Fruit fly (Drosophila melanogaster) whole organism, embryonic: Measurements from ENCODE around the gene CG43707.

Experiments
- Adf1 ChIP-seq: fragments of 200-800 bp; sonication (Bioruptor generic); IDR thresholded peaks from 2 replicates; pipeline ENCODE4 v1.3.6; 2022; ENCODE audit warnings: missing biosample characterization, missing genetic modification characterization
- B-H1 ChIP-seq: fragments of 200-800 bp; sonication (Bioruptor generic); IDR thresholded peaks from 3 replicates; pipeline ENCODE4 v1.3.6; 2022; ENCODE audit warnings: missing biosample characterization, missing genetic modification characterization
- Bgb ChIP-seq: fragments of 200-800 bp; sonication (Bioruptor generic); IDR thresholded peaks from 2 replicates; pipeline ENCODE4 v1.3.6; 2022; ENCODE audit warnings: missing biosample characterization, missing genetic modification characterization; ENCODE audit not compliant: partially characterized antibody
- CG10267 ChIP-seq: fragments of 200-800 bp; sonication (Bioruptor generic); optimal IDR thresholded peaks from 2 replicates; lab custom pipeline; 2018; ENCODE audit warnings: missing biosample characterization, mild to moderate bottlenecking, missing genetic modification characterization, moderate library complexity
- CG10959 ChIP-seq: fragments of 200-800 bp; sonication (Bioruptor generic); IDR thresholded peaks from 2 replicates; pipeline ENCODE4 v1.3.6; 2022; ENCODE audit warnings: missing biosample characterization, missing genetic modification characterization
- CG11696 ChIP-seq: fragments of 200-800 bp; sonication (Bioruptor generic); IDR thresholded peaks from 2 replicates; pipeline ENCODE4 v1.3.6; 2022; ENCODE audit warnings: missing biosample characterization, missing genetic modification characterization
- CG12391 ChIP-seq: fragments of 200-800 bp; sonication (Bioruptor generic); optimal IDR thresholded peaks from 3 replicates; lab custom pipeline; 2018; ENCODE audit warnings: missing biosample characterization, mild to moderate bottlenecking, missing genetic modification characterization, moderate library complexity
- CG12769 ChIP-seq: fragments of 200-800 bp; sonication (Bioruptor generic); optimal IDR thresholded peaks from 2 replicates; lab custom pipeline; 2019; ENCODE audit warnings: missing biosample characterization, mild to moderate bottlenecking, missing genetic modification characterization, moderate library complexity
- CG13775 ChIP-seq: fragments of 200-800 bp; sonication (Bioruptor generic); optimal IDR thresholded peaks from 3 replicates; lab custom pipeline; 2017; ENCODE audit warnings: missing biosample characterization, mild to moderate bottlenecking, missing genetic modification characterization
- CG13894 ChIP-seq: fragments of 200-800 bp; sonication (Bioruptor generic); optimal IDR thresholded peaks from 3 replicates; lab custom pipeline; 2018; ENCODE audit warnings: missing biosample characterization, mild to moderate bottlenecking, missing genetic modification characterization, moderate library complexity
- CG17361 ChIP-seq: fragments of 200-800 bp; sonication (Bioruptor generic); IDR thresholded peaks from 3 replicates; pipeline ENCODE4 v1.3.6; 2022; ENCODE audit warnings: missing biosample characterization, missing genetic modification characterization
- CG17385 ChIP-seq: fragments of 200-800 bp; sonication (Bioruptor generic); optimal IDR thresholded peaks from 3 replicates; lab custom pipeline; 2018; ENCODE audit warnings: missing biosample characterization, mild to moderate bottlenecking, missing genetic modification characterization
- CG2199 ChIP-seq: fragments of 200-800 bp; sonication (Bioruptor generic); IDR thresholded peaks from 3 replicates; pipeline ENCODE4 v1.3.6; 2022; ENCODE audit warnings: missing biosample characterization, missing genetic modification characterization
- CG2678 ChIP-seq: fragments of 200-800 bp; sonication (Bioruptor generic); optimal IDR thresholded peaks from 3 replicates; lab custom pipeline; 2019; ENCODE audit warnings: missing biosample characterization, mild to moderate bottlenecking, missing genetic modification characterization, moderate library complexity
- CG30403 ChIP-seq: fragments of 200-800 bp; sonication (Bioruptor generic); optimal IDR thresholded peaks from 3 replicates; lab custom pipeline; 2016; ENCODE audit warnings: missing biosample characterization, missing genetic modification characterization
- CG31441 ChIP-seq: fragments of 200-800 bp; sonication (Bioruptor generic); IDR thresholded peaks from 2 replicates; pipeline ENCODE4 v1.3.6; 2022; ENCODE audit warnings: missing biosample characterization, missing genetic modification characterization
- CG3847 ChIP-seq: fragments of 200-800 bp; sonication (Bioruptor generic); IDR thresholded peaks from 2 replicates; pipeline ENCODE4 v1.3.6; 2022; ENCODE audit warnings: missing biosample characterization, missing genetic modification characterization
- CG4360 ChIP-seq: fragments of 200-800 bp; sonication (Bioruptor generic); IDR thresholded peaks from 2 replicates; pipeline ENCODE4 v1.3.6; 2022; ENCODE audit warnings: missing biosample characterization, missing genetic modification characterization
- CG6791 ChIP-seq: fragments of 200-800 bp; sonication (Bioruptor generic); IDR thresholded peaks from 3 replicates; pipeline ENCODE4 v1.3.6; 2022; ENCODE audit warnings: missing biosample characterization, missing genetic modification characterization; ENCODE audit not compliant: partially characterized antibody
- CG6813 ChIP-seq: fragments of 200-800 bp; sonication (Bioruptor generic); optimal IDR thresholded peaks from 2 replicates; lab custom pipeline; 2017; ENCODE audit warnings: missing biosample characterization, missing genetic modification characterization, mild to moderate bottlenecking, moderate library complexity, missing genetic modification reagents
- CG6854 ChIP-seq: fragments of 200-800 bp; sonication (Bioruptor generic); optimal IDR thresholded peaks from 3 replicates; lab custom pipeline; 2017; ENCODE audit warnings: missing biosample characterization, mild to moderate bottlenecking, missing genetic modification characterization
- CG7556 ChIP-seq: fragments of 200-800 bp; sonication (Bioruptor generic); optimal IDR thresholded peaks from 2 replicates; lab custom pipeline; 2017; ENCODE audit warnings: missing biosample characterization, mild to moderate bottlenecking, missing genetic modification characterization
- CG7987 ChIP-seq: fragments of 200-800 bp; sonication (Bioruptor generic); optimal IDR thresholded peaks from 2 replicates; lab custom pipeline; 2018; ENCODE audit warnings: missing biosample characterization, mild to moderate bottlenecking, missing genetic modification characterization, moderate library complexity
- CG8388 ChIP-seq: fragments of 200-800 bp; sonication (Bioruptor generic); optimal IDR thresholded peaks from 2 replicates; lab custom pipeline; 2019; ENCODE audit warnings: missing biosample characterization, mild to moderate bottlenecking, missing genetic modification characterization, moderate library complexity
- Deaf1 ChIP-seq: fragments of 200-800 bp; optimal IDR thresholded peaks from 3 replicates; lab custom pipeline; 2019; ENCODE audit warnings: missing biosample characterization, mild to moderate bottlenecking, missing genetic modification characterization, moderate library complexity
- Dfd ChIP-seq, 2 experiments: fragments of >200 bp; optimal IDR thresholded peaks; 2 replicates each; lab custom pipeline; 2017; ENCODE audit warnings: missing biosample characterization in 2 of 2, missing genetic modification characterization in 2 of 2
- Doc2 ChIP-seq: fragments of 200-800 bp; sonication (Bioruptor generic); IDR thresholded peaks from 2 replicates; pipeline ENCODE4 v1.3.6; 2022; ENCODE audit warnings: missing biosample characterization, missing genetic modification characterization
- Eip74EF ChIP-seq, 2 experiments: fragments of 200-800 bp in 1 of 2; fragments of >200 bp in 1 of 2; sonication (Bioruptor generic) in 1 of 2; optimal IDR thresholded peaks; 2 replicates each; lab custom pipeline; 2017 to 2019; ENCODE audit warnings: missing biosample characterization in 2 of 2, missing genetic modification characterization in 2 of 2, mild to moderate bottlenecking in 1 of 2, moderate library complexity in 1 of 2
- Ets65A ChIP-seq: fragments of 200-800 bp; sonication (Bioruptor generic); peaks from one replicate; lab custom pipeline; 2016; ENCODE audit warnings: missing biosample characterization, missing genetic modification characterization
- HLHmδ ChIP-seq: fragments of 200-800 bp; sonication (Bioruptor generic); optimal IDR thresholded peaks from 2 replicates; lab custom pipeline; 2018; ENCODE audit warnings: missing biosample characterization, mild to moderate bottlenecking, missing genetic modification characterization, moderate library complexity
- Hr3 ChIP-seq: fragments of 200-800 bp; sonication (Bioruptor generic); optimal IDR thresholded peaks from 3 replicates; lab custom pipeline; 2016; ENCODE audit warnings: missing biosample characterization, missing genetic modification characterization
- Meics ChIP-seq: fragments of 200-800 bp; sonication (Bioruptor generic); optimal IDR thresholded peaks from 2 replicates; lab custom pipeline; 2017; ENCODE audit warnings: missing biosample characterization, mild to moderate bottlenecking, missing genetic modification characterization
- Mrtf ChIP-seq: fragments of 200-800 bp; sonication (Bioruptor generic); IDR thresholded peaks from 3 replicates; pipeline ENCODE4 v1.3.6; 2022; ENCODE audit warnings: missing biosample characterization, missing genetic modification characterization
- NFAT ChIP-seq: fragments of 200-800 bp; sonication (Bioruptor generic); IDR thresholded peaks from 2 replicates; pipeline ENCODE4 v1.3.6; 2022; ENCODE audit warnings: missing biosample characterization, missing genetic modification characterization
- Rx ChIP-seq: fragments of 200-800 bp; sonication (Bioruptor generic); IDR thresholded peaks from 2 replicates; pipeline ENCODE4 v1.3.6; 2022; ENCODE audit warnings: missing biosample characterization, missing genetic modification characterization
- ap ChIP-seq: fragments of 200-800 bp; sonication (Bioruptor generic); IDR thresholded peaks from 2 replicates; pipeline ENCODE4 v1.3.6; 2022; ENCODE audit warnings: missing biosample characterization, missing genetic modification characterization
- az2 ChIP-seq: fragments of 200-800 bp; sonication (Bioruptor generic); optimal IDR thresholded peaks from 3 replicates; lab custom pipeline; 2016; ENCODE audit warnings: missing biosample characterization, missing genetic modification characterization
- bcd ChIP-seq: fragments of 200-800 bp; sonication (Bioruptor generic); optimal IDR thresholded peaks from 2 replicates; lab custom pipeline; 2017; ENCODE audit warnings: missing biosample characterization, mild to moderate bottlenecking, missing genetic modification characterization
- chinmo ChIP-seq: fragments of 200-800 bp; sonication (Bioruptor generic); IDR thresholded peaks from 4 replicates; pipeline ENCODE4 v1.3.6; 2022; ENCODE audit warnings: missing biosample characterization, missing genetic modification characterization; ENCODE audit not compliant: partially characterized antibody
- da ChIP-seq: fragments of 200-800 bp; sonication (Bioruptor generic); optimal IDR thresholded peaks from 2 replicates; lab custom pipeline; 2016; ENCODE audit warnings: missing biosample characterization, missing genetic modification characterization
- fd96Cb ChIP-seq: fragments of 200-800 bp; sonication (Bioruptor generic); optimal IDR thresholded peaks from 2 replicates; lab custom pipeline; 2018; ENCODE audit warnings: missing biosample characterization, mild to moderate bottlenecking, missing genetic modification characterization, moderate library complexity
- h ChIP-seq: fragments of >200 bp; optimal IDR thresholded peaks from 2 replicates; lab custom pipeline; 2017
- nerfin-1 ChIP-seq: fragments of 200-800 bp; sonication (Bioruptor generic); optimal IDR thresholded peaks from 3 replicates; lab custom pipeline; 2019; ENCODE audit warnings: missing biosample characterization, mild to moderate bottlenecking, missing genetic modification characterization, moderate library complexity
- pita ChIP-seq: fragments of 200-800 bp; sonication (Bioruptor generic); optimal IDR thresholded peaks from 2 replicates; lab custom pipeline; 2017; ENCODE audit warnings: missing biosample characterization, mild to moderate bottlenecking, missing genetic modification characterization
- row ChIP-seq: fragments of 200-800 bp; sonication (Bioruptor generic); IDR thresholded peaks from 3 replicates; pipeline ENCODE4 v1.3.6; 2022; ENCODE audit warnings: missing biosample characterization, missing genetic modification characterization
- sens ChIP-seq: fragments of 200-800 bp; sonication (Bioruptor generic); peaks from one replicate; lab custom pipeline; 2016; ENCODE audit warnings: missing biosample characterization, missing genetic modification characterization
- sens-2 ChIP-seq: fragments of 200-800 bp; sonication (Bioruptor generic); IDR thresholded peaks from 2 replicates; pipeline ENCODE4 v1.3.6; 2022; ENCODE audit warnings: missing biosample characterization, missing genetic modification characterization
- sqz ChIP-seq: fragments of 200-800 bp; sonication (Bioruptor generic); optimal IDR thresholded peaks from 3 replicates; lab custom pipeline; 2018; ENCODE audit warnings: missing biosample characterization, mild to moderate bottlenecking, missing genetic modification characterization

The CG43707 gene

dm6 chr2L:3805274-3806196 is 48.5 kb downstream of the CG43707 start (continued):
- TF ChIP-seq CG10267 (tag; lab: Kevin White, UChicago) (peak; percentile 27), az2 (GFP tag; lab: Kevin White, UChicago) (peak; percentile 53), HLHmδ (peak; percentile 14), h (lab: Kevin White, UChicago) (no peak), CG7987 (GFP tag; lab: Kevin White, UChicago) (no peak), Hr3 (GFP tag; lab: Kevin White, UChicago) (no peak), CG13775 (GFP tag; lab: Kevin White, UChicago) (peak; percentile 55), Deaf1 (tag; lab: Kevin White, UChicago) (peak; percentile 81), Eip74EF (GFP tag; optimal IDR thresholded peaks at IDR 0.05; lab: Kevin White, UChicago) (peak in 1 of 2 experiments; percentile 38), CG11696 (GFP tag; lab: Robert Waterston, UW) (no peak), da (GFP tag; lab: Kevin White, UChicago) (no peak), pita (no peak), chinmo (GFP tag; lab: Robert Waterston, UW) (0 out of 4 replicates have a peak, but pooled peaks have one; percentile 60), CG30403 (GFP tag; lab: Kevin White, UChicago) (peak; percentile 43), Dfd (GFP tag; optimal IDR thresholded peaks at IDR 0.05; lab: Kevin White, UChicago) (no peak), CG2678 (tag; lab: Kevin White, UChicago) (peak; percentile 65), CG4360 (GFP tag; lab: Robert Waterston, UW) (0 out of 2 replicates have a peak, but pooled peaks have one; percentile 11), Ets65A (peak; percentile 78), sens-2 (GFP tag; lab: Robert Waterston, UW) (peak; percentile 58; the same call in 1 of the 2 replicates), Rx (GFP tag; lab: Robert Waterston, UW) (0 out of 2 replicates have a peak, but pooled peaks have one; percentile 21), CG31441 (peak; percentile 30), nerfin-1 (peak; percentile 3), CG2199 (GFP tag; lab: Robert Waterston, UW) (peak; percentile 68; the same call in 1 of the 3 replicates), B-H1 (GFP tag; lab: Robert Waterston, UW) (peak; percentile 21; the same call in 1 of the 3 replicates), CG10959 (0 out of 2 replicates have a peak, but pooled peaks have one; percentile 9), CG12391 (peak; percentile 48), Doc2 (GFP tag; lab: Robert Waterston, UW) (no peak), CG17361 (GFP tag; lab: Robert Waterston, UW) (peak; percentile 20; the same call in 2 of the 3 replicates), CG7556 (GFP tag; lab: Kevin White, UChicago) (peak; percentile 60), Adf1 (GFP tag; lab: Robert Waterston, UW) (peak; percentile 24; the same call in 1 of the 2 replicates), Meics (GFP tag; lab: Kevin White, UChicago) (peak; percentile 19), CG12769 (tag; lab: Kevin White, UChicago) (peak; percentile 1), sens (GFP tag; lab: Kevin White, UChicago) (peak; percentile 29), CG17385 (GFP tag; lab: Kevin White, UChicago) (peak; percentile 30), CG6813 (GFP tag; lab: Kevin White, UChicago) (peak; percentile 14), Mrtf (GFP tag; lab: Robert Waterston, UW) (0 out of 3 replicates have a peak, but pooled peaks have one; percentile 42), sqz (GFP tag; lab: Kevin White, UChicago) (peak; percentile 27), CG6791 (GFP tag; lab: Robert Waterston, UW) (no peak), Bgb (peak; percentile 31; the same call in 1 of the 2 replicates), CG13894 (tag; lab: Kevin White, UChicago) (no peak), row (GFP tag; lab: Robert Waterston, UW) (peak; percentile 29; the same call in 2 of the 3 replicates), ap (peak; percentile 26; the same call in 1 of the 2 replicates), CG6854 (GFP tag; lab: Kevin White, UChicago) (no peak), CG3847 (GFP tag; lab: Robert Waterston, UW) (no peak), bcd (GFP tag; lab: Kevin White, UChicago) (peak; percentile 48), CG8388 (GFP tag; lab: Kevin White, UChicago) (peak; percentile 53), fd96Cb (tag; lab: Kevin White, UChicago) (peak; percentile 43), NFAT (0 out of 2 replicates have a peak, but pooled peaks have one; percentile 27)
